Fruit fly (Drosophila melanogaster): ENCODE measurements around the gene HSPBAP1.

DNA sequence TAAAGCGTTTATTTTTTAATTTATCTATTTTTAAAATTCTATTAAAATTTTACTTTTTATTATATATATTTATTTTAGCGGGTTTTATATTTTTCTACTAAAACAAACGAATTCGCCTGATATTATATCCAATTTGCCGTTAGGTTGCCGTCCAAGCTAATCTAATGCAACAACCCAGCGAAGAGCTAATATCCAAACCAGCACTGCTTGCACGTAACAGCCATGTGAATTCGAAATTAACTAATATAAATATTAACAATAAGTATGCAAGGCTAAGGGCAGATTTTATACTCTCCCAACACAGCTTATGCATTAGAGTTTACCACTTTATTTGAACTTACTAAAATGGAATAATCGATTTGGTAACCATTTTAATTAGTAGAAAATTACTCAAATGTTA, 43.3 kb upstream of the HSPBAP1 start:
- TF ChIP-seq lola (GFP tag; optimal IDR thresholded peaks at IDR 0.05): no peak
- TF ChIP-seq woc (GFP tag; optimal IDR thresholded peaks at IDR 0.05): no peak
- TF ChIP-seq OdsH (GFP tag; optimal IDR thresholded peaks at IDR 0.05): no peak
- TF ChIP-seq pan (optimal IDR thresholded peaks at IDR 0.05): no peak
- no peak for TF ChIP-seq sv (GFP tag; optimal IDR thresholded peaks at IDR 0.05)
